Fruit fly (Drosophila melanogaster) whole organism, prepupa: Measurements from ENCODE around the gene MFS10.

Source experiments
- Blimp-1 ChIP-seq: fragments of 200-800 bp; sonication (Bioruptor generic); optimal IDR thresholded peaks from 3 replicates; lab custom pipeline; 2017; ENCODE audit warnings: missing biosample characterization, missing genetic modification characterization, mild to moderate bottlenecking, moderate library complexity, missing genetic modification reagents
- CG15336 ChIP-seq: fragments of 200-800 bp; sonication (Bioruptor generic); IDR thresholded peaks from 2 replicates; pipeline ENCODE4 v1.3.6; 2022; ENCODE audit warnings: missing biosample characterization, missing genetic modification characterization
- CG3032 ChIP-seq: fragments of 200-800 bp; optimal IDR thresholded peaks from 2 replicates; lab custom pipeline; 2019; ENCODE audit warnings: missing biosample characterization, mild to moderate bottlenecking, missing genetic modification characterization, moderate library complexity
- CG32006 ChIP-seq: fragments of 200-800 bp; sonication (Bioruptor generic); optimal IDR thresholded peaks from 3 replicates; lab custom pipeline; 2017; ENCODE audit warnings: missing biosample characterization, mild to moderate bottlenecking, missing genetic modification characterization
- CG6276 ChIP-seq: fragments of 200-800 bp; sonication (Bioruptor generic); optimal IDR thresholded peaks from 2 replicates; lab custom pipeline; 2017; ENCODE audit warnings: missing biosample characterization, mild to moderate bottlenecking, missing genetic modification characterization
- CG7368 ChIP-seq: fragments of 200-800 bp; sonication (Bioruptor generic); optimal IDR thresholded peaks from 3 replicates; lab custom pipeline; 2016; ENCODE audit warnings: missing biosample characterization, missing genetic modification characterization
- Ets96B ChIP-seq: fragments of 200-800 bp; optimal IDR thresholded peaks from 2 replicates; lab custom pipeline; 2019; ENCODE audit warnings: missing biosample characterization, mild to moderate bottlenecking, missing genetic modification characterization, moderate library complexity
- Gug ChIP-seq: fragments of 200-800 bp; sonication (Bioruptor generic); IDR thresholded peaks from 2 replicates; pipeline ENCODE4 v1.3.6; 2022; ENCODE audit warnings: missing biosample characterization, missing genetic modification characterization
- Hr4 ChIP-seq: fragments of 200-800 bp; sonication (Bioruptor generic); optimal IDR thresholded peaks from 3 replicates; lab custom pipeline; 2016; ENCODE audit warnings: missing biosample characterization, missing genetic modification characterization
- Sox102F ChIP-seq: fragments of 200-800 bp; sonication (Bioruptor generic); optimal IDR thresholded peaks from 2 replicates; lab custom pipeline; 2016; ENCODE audit warnings: missing biosample characterization, mild to moderate bottlenecking, missing genetic modification characterization
- cyc ChIP-seq: fragments of 200-800 bp; sonication (Bioruptor generic); optimal IDR thresholded peaks from 3 replicates; lab custom pipeline; 2016; ENCODE audit warnings: missing biosample characterization, missing genetic modification characterization
- fd85E ChIP-seq: fragments of 200-800 bp; sonication (Bioruptor generic); optimal IDR thresholded peaks from 3 replicates; lab custom pipeline; 2016; ENCODE audit warnings: missing biosample characterization, missing genetic modification characterization
- topi ChIP-seq: fragments of 200-800 bp; sonication (Bioruptor generic); optimal IDR thresholded peaks from 3 replicates; lab custom pipeline; 2016; ENCODE audit warnings: missing biosample characterization, missing genetic modification characterization

DNA sequence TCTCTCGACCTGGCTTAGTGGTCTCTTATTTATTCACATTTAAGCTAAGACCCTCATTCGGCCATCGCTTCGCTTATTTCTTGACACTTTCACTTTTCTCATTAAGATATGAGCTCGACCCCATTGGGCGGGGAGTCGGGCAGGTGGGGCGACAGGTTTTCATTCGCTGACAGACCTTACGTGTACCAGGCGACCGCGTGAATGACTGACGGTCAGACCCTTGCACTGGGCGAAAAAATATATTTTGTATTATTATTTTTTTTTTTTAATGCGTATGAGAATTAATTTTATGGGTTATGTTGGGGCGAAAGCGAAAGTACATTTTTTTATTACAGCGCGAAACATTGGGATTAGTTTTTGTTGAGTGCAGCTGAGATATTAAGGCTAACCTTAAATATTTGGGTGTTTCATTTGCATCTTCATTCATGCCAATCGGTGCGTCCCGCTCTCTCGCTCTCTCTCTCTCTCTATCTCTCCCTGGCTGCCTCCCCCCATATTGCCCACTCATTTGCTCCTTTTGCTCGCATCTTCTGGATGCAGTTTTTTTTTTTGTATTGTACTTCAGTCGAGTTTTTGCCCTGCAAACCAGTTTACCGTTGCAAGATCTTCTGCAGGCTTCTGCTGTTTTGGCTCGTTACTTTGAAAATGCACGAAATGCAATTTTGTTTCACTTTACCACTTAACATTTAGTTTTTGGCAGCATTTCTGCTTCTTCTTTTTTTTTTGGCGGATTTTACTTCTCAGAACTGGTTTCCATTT lies 8.3 kb downstream of the MFS10 start:
- TF ChIP-seq CG32006 (GFP tag; lab: Kevin White, UChicago) = peak; percentile 49
- 0 out of 2 replicates have a peak, but pooled peaks have one; percentile 16 for TF ChIP-seq Gug (GFP tag; lab: Robert Waterston, UW)
- TF ChIP-seq CG6276 = peak; percentile 24
- TF ChIP-seq topi = peak; percentile 81
- TF ChIP-seq CG7368 = peak; percentile 44
- peak; percentile 27 for TF ChIP-seq CG3032 (tag; lab: Kevin White, UChicago)
- no peak for TF ChIP-seq fd85E
- TF ChIP-seq Hr4 (GFP tag; lab: Kevin White, UChicago) = peak; percentile 37
- peak; percentile 69 for TF ChIP-seq CG15336 (GFP tag; lab: Robert Waterston, UW)
- peak; percentile 49 for TF ChIP-seq cyc (GFP tag; lab: Kevin White, UChicago)
- TF ChIP-seq Ets96B (tag; lab: Kevin White, UChicago) = peak; percentile 35
- TF ChIP-seq Blimp-1 (GFP tag; lab: Kevin White, UChicago) = peak; percentile 94
- TF ChIP-seq Sox102F = peak; percentile 56
